Worm (Caenorhabditis elegans) whole organism, L3 larva: ENCODE results near the gene R09E12.9.

Experiments used
- R02D3.7 ChIP-seq: fragments of 150-350 bp; optimal IDR thresholded peaks from 2 replicates; lab custom pipeline; 2014; ENCODE audit warnings: missing biosample characterization, missing genetic modification characterization
- daf-12 ChIP-seq: fragments of 150-350 bp; optimal IDR thresholded peaks from 2 replicates; lab custom pipeline; 2014; ENCODE audit warnings: missing biosample characterization, missing genetic modification reagents, missing genetic modification characterization
- elt-3 ChIP-seq, 3 experiments: fragments of 150-350 bp in 1 of 3; sonication (generic microtip) in 2 of 3; optimal IDR thresholded peaks; 2 replicates in 2 of 3; 4 replicates in 1 of 3; lab custom pipeline; 2014 to 2017; ENCODE audit warnings: missing biosample characterization in 3 of 3, missing genetic modification characterization in 3 of 3
- fos-1 ChIP-seq: fragments of 150-350 bp; optimal IDR thresholded peaks from 2 replicates; lab custom pipeline; 2014; ENCODE audit warnings: missing biosample characterization, missing genetic modification characterization
- lin-15B ChIP-seq: fragments of 150-350 bp; optimal IDR thresholded peaks from 2 replicates; lab custom pipeline; 2014; ENCODE audit warnings: missing biosample characterization, missing genetic modification characterization
- lin-39 ChIP-seq: fragments of 150-350 bp; optimal IDR thresholded peaks from 2 replicates; lab custom pipeline; 2018; ENCODE audit warnings: missing biosample characterization, missing genetic modification reagents, missing genetic modification characterization
- nhr-11 ChIP-seq: fragments of 150-350 bp; optimal IDR thresholded peaks from 2 replicates; lab custom pipeline; 2014; ENCODE audit warnings: missing biosample characterization, missing genetic modification characterization
- nhr-237 ChIP-seq: fragments of 150-350 bp; optimal IDR thresholded peaks from 2 replicates; lab custom pipeline; 2014; ENCODE audit warnings: missing biosample characterization, missing genetic modification characterization
- pha-4 ChIP-seq: fragments of 150-350 bp; optimal IDR thresholded peaks from 2 replicates; lab custom pipeline; 2014; ENCODE audit warnings: missing biosample characterization, missing genetic modification reagents, missing genetic modification characterization
- sea-2 ChIP-seq: fragments of 150-350 bp; sonication (generic microtip); optimal IDR thresholded peaks from 4 replicates; lab custom pipeline; 2014; ENCODE audit warnings: missing biosample characterization, missing genetic modification reagents, missing genetic modification characterization
- skn-1 ChIP-seq: fragments of 150-350 bp; optimal IDR thresholded peaks from 2 replicates; lab custom pipeline; 2014; ENCODE audit warnings: missing biosample characterization, missing genetic modification characterization
- unc-39 ChIP-seq: sonication (generic microtip); optimal IDR thresholded peaks from 4 replicates; lab custom pipeline; 2017; ENCODE audit warnings: missing biosample characterization, missing genetic modification characterization
- unc-62 ChIP-seq: fragments of 150-350 bp; sonication (generic microtip); optimal IDR thresholded peaks from 4 replicates; lab custom pipeline; 2014; ENCODE audit warnings: missing biosample characterization, missing genetic modification reagents, missing genetic modification characterization

DNA sequence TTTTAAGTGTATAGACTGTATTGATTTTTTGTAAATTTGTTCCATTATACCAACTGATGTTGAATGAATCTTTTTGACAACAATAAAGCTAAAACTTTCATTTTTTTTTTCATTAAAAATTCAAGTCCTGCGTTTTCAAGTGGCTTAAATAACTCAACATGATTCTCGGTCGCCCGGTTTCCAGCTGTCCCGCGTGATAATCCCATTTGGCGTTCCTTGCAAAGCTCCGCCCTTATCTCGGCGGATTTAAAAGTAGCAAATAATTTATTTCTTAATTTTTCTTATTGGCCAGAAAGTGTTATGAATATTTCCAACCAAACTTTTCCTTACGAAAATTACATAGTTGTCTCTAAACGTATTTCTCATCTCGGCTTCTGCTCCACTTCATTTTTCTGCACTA, 21.2 kb upstream of the R09E12.9 start, which contains the start of gene str-20:
- TF ChIP-seq nhr-237 (tag; lab: Kevin White, UChicago) (no peak), unc-62 (no peak), sea-2 (GFP tag; lab: Kevin White, UChicago) (no peak), lin-15B (no peak), elt-3 (tag; optimal IDR thresholded peaks at IDR 0.05; lab: Kevin White, UChicago) (no peak), unc-39 (tag; lab: Kevin White, UChicago) (no peak), nhr-11 (tag; lab: Kevin White, UChicago) (no peak), lin-39 (tag; lab: Kevin White, UChicago) (no peak), daf-12 (tag; lab: Kevin White, UChicago) (no peak), R02D3.7 (tag; lab: Kevin White, UChicago) (no peak), fos-1 (tag; lab: Kevin White, UChicago) (no peak), pha-4 (tag; lab: Kevin White, UChicago) (no peak), skn-1 (no peak)
